Worm (Caenorhabditis elegans) whole organism, late embryonic: ENCODE data around the gene C10G8.4.

ENCODE experiments used
- C08G9.2 ChIP-seq: sonication (generic microtip); optimal IDR thresholded peaks from 2 replicates; lab custom pipeline; 2016; ENCODE audit warnings: mild to moderate bottlenecking, missing genetic modification characterization, moderate library complexity, missing compliant biosample characterization
- C38D4.7 ChIP-seq: fragments of 200-800 bp; sonication (Bioruptor generic); optimal IDR thresholded peaks from 2 replicates; lab custom pipeline; 2018; ENCODE audit warnings: mild to moderate bottlenecking, missing genetic modification characterization, moderate library complexity, missing compliant biosample characterization
- F13H6.1 ChIP-seq: sonication (generic microtip); optimal IDR thresholded peaks from 2 replicates; lab custom pipeline; 2016; ENCODE audit warnings: missing genetic modification characterization, missing compliant biosample characterization
- K09A11.1 ChIP-seq: sonication (generic microtip); optimal IDR thresholded peaks from 2 replicates; lab custom pipeline; 2017; ENCODE audit warnings: antibody characterized with exemption, mild to moderate bottlenecking, missing genetic modification characterization, missing compliant biosample characterization; ENCODE audit not compliant: insufficient read depth
- Y22D7AL.16 ChIP-seq: sonication (generic microtip); optimal IDR thresholded peaks from 2 replicates; lab custom pipeline; 2016; ENCODE audit warnings: missing genetic modification characterization, missing compliant biosample characterization
- ceh-14 ChIP-seq: sonication (generic microtip); optimal IDR thresholded peaks from 2 replicates; lab custom pipeline; 2016; ENCODE audit warnings: missing genotype, missing genetic modification characterization, missing compliant biosample characterization
- ceh-18 ChIP-seq: sonication (generic microtip); optimal IDR thresholded peaks from 2 replicates; lab custom pipeline; 2016; ENCODE audit warnings: missing genetic modification characterization, missing compliant biosample characterization
- ceh-19 ChIP-seq: fragments of 200-800 bp; sonication (Bioruptor generic); optimal IDR thresholded peaks from 2 replicates; lab custom pipeline; 2018; ENCODE audit warnings: mild to moderate bottlenecking, missing genetic modification characterization, missing compliant biosample characterization
- ceh-22 ChIP-seq: sonication (generic microtip); optimal IDR thresholded peaks from 2 replicates; lab custom pipeline; 2017; ENCODE audit warnings: missing biosample characterization, missing genetic modification characterization
- ceh-24 ChIP-seq: sonication (generic microtip); optimal IDR thresholded peaks from 2 replicates; lab custom pipeline; 2016; ENCODE audit warnings: mild to moderate bottlenecking, missing genetic modification characterization, missing compliant biosample characterization
- ceh-31 ChIP-seq: sonication (generic microtip); optimal IDR thresholded peaks from 2 replicates; lab custom pipeline; 2016; ENCODE audit warnings: missing genetic modification characterization, missing compliant biosample characterization
- ceh-34 ChIP-seq: sonication (generic microtip); optimal IDR thresholded peaks from 2 replicates; lab custom pipeline; 2016; ENCODE audit warnings: mild to moderate bottlenecking, missing genetic modification characterization, missing compliant biosample characterization
- ceh-48 ChIP-seq: sonication (generic microtip); optimal IDR thresholded peaks from 2 replicates; lab custom pipeline; 2016; ENCODE audit warnings: missing genetic modification characterization, inconsistent platforms, missing compliant biosample characterization
- ceh-6 ChIP-seq: fragments of 200-800 bp; sonication (Bioruptor generic); optimal IDR thresholded peaks from 2 replicates; lab custom pipeline; 2018; ENCODE audit warnings: mild to moderate bottlenecking, missing genetic modification characterization, missing compliant biosample characterization
- ceh-9 ChIP-seq: sonication (generic microtip); optimal IDR thresholded peaks from 2 replicates; lab custom pipeline; 2016; ENCODE audit warnings: mild to moderate bottlenecking, missing genetic modification characterization, inconsistent platforms, missing compliant biosample characterization
- che-1 ChIP-seq: sonication (generic microtip); optimal IDR thresholded peaks from 2 replicates; lab custom pipeline; 2016; ENCODE audit warnings: mild to moderate bottlenecking, missing genetic modification characterization, missing compliant biosample characterization
- dmd-4 ChIP-seq: sonication (generic microtip); optimal IDR thresholded peaks from 2 replicates; lab custom pipeline; 2016; ENCODE audit warnings: borderline replicate concordance, missing genetic modification characterization, missing compliant biosample characterization
- dve-1 ChIP-seq: sonication (generic microtip); optimal IDR thresholded peaks from 2 replicates; lab custom pipeline; 2017; ENCODE audit warnings: antibody characterized with exemption, mild to moderate bottlenecking, missing genetic modification characterization, missing compliant biosample characterization
- ets-4 ChIP-seq: sonication (generic microtip); optimal IDR thresholded peaks from 2 replicates; lab custom pipeline; 2016; ENCODE audit warnings: missing genetic modification characterization, missing compliant biosample characterization
- fax-1 ChIP-seq: sonication (generic microtip); optimal IDR thresholded peaks from 2 replicates; lab custom pipeline; 2016; ENCODE audit warnings: missing genotype, missing genetic modification characterization, missing compliant biosample characterization
- fkh-10 ChIP-seq: fragments of 150-350 bp; optimal IDR thresholded peaks from 2 replicates; lab custom pipeline; 2014; ENCODE audit warnings: missing biosample characterization, missing genetic modification reagents, missing genetic modification characterization
- fkh-6 ChIP-seq: sonication (generic microtip); optimal IDR thresholded peaks from 2 replicates; lab custom pipeline; 2016; ENCODE audit warnings: missing genetic modification characterization, missing compliant biosample characterization
- hlh-15 ChIP-seq: sonication (generic microtip); optimal IDR thresholded peaks from 2 replicates; lab custom pipeline; 2016; ENCODE audit warnings: missing genetic modification characterization, missing compliant biosample characterization
- hlh-30 ChIP-seq: sonication (generic microtip); optimal IDR thresholded peaks from 2 replicates; lab custom pipeline; 2017; ENCODE audit warnings: antibody characterized with exemption, missing genetic modification characterization, missing compliant biosample characterization; ENCODE audit not compliant: insufficient read depth
- hlh-8 ChIP-seq: sonication (generic microtip); optimal IDR thresholded peaks from 2 replicates; lab custom pipeline; 2016; ENCODE audit warnings: missing genotype, missing genetic modification characterization, missing compliant biosample characterization
- lin-11 ChIP-seq: fragments of 200-800 bp; sonication (Bioruptor generic); optimal IDR thresholded peaks from 2 replicates; lab custom pipeline; 2018; ENCODE audit warnings: mild to moderate bottlenecking, missing genetic modification characterization, missing compliant biosample characterization
- madf-2 ChIP-seq: sonication (generic microtip); optimal IDR thresholded peaks from 2 replicates; lab custom pipeline; 2017; ENCODE audit warnings: missing genetic modification characterization, missing compliant biosample characterization
- nfya-1 ChIP-seq: sonication (generic microtip); optimal IDR thresholded peaks from 2 replicates; lab custom pipeline; 2017; ENCODE audit warnings: missing genetic modification characterization, mild to moderate bottlenecking, missing compliant biosample characterization, antibody characterized with exemption, moderate library complexity
- nhr-232 ChIP-seq: sonication (generic microtip); optimal IDR thresholded peaks from 2 replicates; lab custom pipeline; 2016; ENCODE audit warnings: missing genetic modification characterization, missing compliant biosample characterization
- npax-4 ChIP-seq: sonication (generic microtip); optimal IDR thresholded peaks from 2 replicates; lab custom pipeline; 2016; ENCODE audit warnings: missing genetic modification characterization, missing compliant biosample characterization
- odd-2 ChIP-seq: sonication (generic microtip); optimal IDR thresholded peaks from 2 replicates; lab custom pipeline; 2017; ENCODE audit warnings: antibody characterized with exemption, mild to moderate bottlenecking, missing genetic modification characterization, missing compliant biosample characterization
- pax-1 ChIP-seq: fragments of 150-350 bp; optimal IDR thresholded peaks from 2 replicates; lab custom pipeline; 2014; ENCODE audit warnings: missing biosample characterization, missing genetic modification characterization
- pha-4 ChIP-seq: fragments of 150-350 bp; optimal IDR thresholded peaks from 2 replicates; lab custom pipeline; 2018; ENCODE audit warnings: missing biosample characterization, missing genetic modification reagents, missing genetic modification characterization
- pqm-1 ChIP-seq: sonication (generic microtip); optimal IDR thresholded peaks from 2 replicates; lab custom pipeline; 2016; ENCODE audit warnings: missing genetic modification characterization, missing compliant biosample characterization
- pros-1 ChIP-seq: fragments of 150-350 bp; optimal IDR thresholded peaks from 2 replicates; lab custom pipeline; 2014; ENCODE audit warnings: missing biosample characterization, missing genetic modification reagents, missing genetic modification characterization
- rnt-1 ChIP-seq: sonication (generic microtip); optimal IDR thresholded peaks from 2 replicates; lab custom pipeline; 2016; ENCODE audit warnings: missing genetic modification characterization, missing compliant biosample characterization
- sdc-2 ChIP-seq: sonication (generic microtip); optimal IDR thresholded peaks from 2 replicates; lab custom pipeline; 2016; ENCODE audit warnings: missing genotype, missing genetic modification characterization, missing compliant biosample characterization
- sox-2 ChIP-seq: fragments of 200-800 bp; sonication (Bioruptor generic); IDR thresholded peaks from 2 replicates; pipeline ENCODE4 v1.3.6; 2022; ENCODE audit warnings: missing genetic modification reagents, missing genetic modification characterization, missing compliant biosample characterization
- sox-4 ChIP-seq: sonication (generic microtip); optimal IDR thresholded peaks from 2 replicates; lab custom pipeline; 2017; ENCODE audit warnings: mild to moderate bottlenecking, missing genetic modification characterization, inconsistent platforms, missing compliant biosample characterization
- syd-9 ChIP-seq: sonication (generic microtip); optimal IDR thresholded peaks from 2 replicates; lab custom pipeline; 2016; ENCODE audit warnings: mild to moderate bottlenecking, missing genetic modification characterization, moderate library complexity, missing compliant biosample characterization
- tbx-2 ChIP-seq: sonication (generic microtip); optimal IDR thresholded peaks from 2 replicates; lab custom pipeline; 2016; ENCODE audit warnings: missing genetic modification characterization, missing compliant biosample characterization
- ttx-3 ChIP-seq: sonication (generic microtip); optimal IDR thresholded peaks from 2 replicates; lab custom pipeline; 2016; ENCODE audit warnings: missing genetic modification reagents, missing genetic modification characterization, missing compliant biosample characterization
- unc-55 ChIP-seq: sonication (generic microtip); optimal IDR thresholded peaks from 2 replicates; lab custom pipeline; 2017; ENCODE audit warnings: missing biosample characterization, missing genetic modification reagents, missing genetic modification characterization
- unc-86 ChIP-seq: sonication (generic microtip); optimal IDR thresholded peaks from 2 replicates; lab custom pipeline; 2016; ENCODE audit warnings: missing genetic modification characterization, missing compliant biosample characterization

C10G8.4 gene

ce11 chrV:5330967-5331366 lies 19.2 kb downstream of the C10G8.4 start, which contains the start of gene srg-26 (continued):
- no peak for TF ChIP-seq lin-11 (tag; lab: Kevin White, UChicago)

ce11 chrV:5334588-5334987 lies 22.9 kb downstream of the C10G8.4 start, which contains the start of gene srg-28:
Gene srg-28, plus strand, starts transcription at chrV:5334888.
- TF ChIP-seq ceh-31 (tag; lab: Kevin White, UChicago) = no peak
- TF ChIP-seq npax-4 (tag; lab: Kevin White, UChicago) = no peak
- no peak for TF ChIP-seq ceh-24 (tag; lab: Kevin White, UChicago)
- no peak for TF ChIP-seq sox-4 (tag; lab: Kevin White, UChicago)
- no peak for TF ChIP-seq pax-1 (tag; lab: Kevin White, UChicago)
- no peak for TF ChIP-seq unc-86 (tag; lab: Kevin White, UChicago)
- TF ChIP-seq K09A11.1 (tag; lab: Kevin White, UChicago) = no peak
- TF ChIP-seq nfya-1 (tag; lab: Kevin White, UChicago) = no peak
- TF ChIP-seq lin-11 (tag; lab: Kevin White, UChicago) = no peak
- no peak for TF ChIP-seq Y22D7AL.16 (tag; lab: Kevin White, UChicago)
- no peak for TF ChIP-seq ceh-34 (tag; lab: Kevin White, UChicago)
- TF ChIP-seq, all 69 proteins: peak for 0

- no peak for TF ChIP-seq ceh-19
- TF ChIP-seq C38D4.7 (GFP tag; lab: Kevin White, UChicago) = no peak
- no peak for TF ChIP-seq ets-4 (tag; lab: Kevin White, UChicago)
- no peak for TF ChIP-seq pros-1
- TF ChIP-seq ceh-31 (tag; lab: Kevin White, UChicago) = no peak
- no peak for TF ChIP-seq sox-4 (tag; lab: Kevin White, UChicago)
- no peak for TF ChIP-seq hlh-15
- TF ChIP-seq K09A11.1 (tag; lab: Kevin White, UChicago) = no peak
- no peak for TF ChIP-seq pha-4 (tag; lab: Kevin White, UChicago)
- no peak for TF ChIP-seq pqm-1 (tag; lab: Kevin White, UChicago)
- TF ChIP-seq hlh-8 = no peak
- no peak for TF ChIP-seq C08G9.2
- TF ChIP-seq unc-86 (tag; lab: Kevin White, UChicago) = no peak
- TF ChIP-seq unc-55 = no peak
- TF ChIP-seq hlh-30 (tag; lab: Kevin White, UChicago) = no peak
- no peak for TF ChIP-seq ceh-14 (tag; lab: Kevin White, UChicago)
- no peak for TF ChIP-seq ttx-3 (tag; lab: Kevin White, UChicago)
- TF ChIP-seq ceh-48 (tag; lab: Kevin White, UChicago) = no peak
Measured at ce11 chrV:5336884-5337283, 25.1 kb downstream of the C10G8.4 start, which contains the start of gene srg-29. Gene srg-29, plus strand, starts transcription at chrV:5337184.

- TF ChIP-seq ceh-22 (tag; lab: Kevin White, UChicago) (no peak), unc-86 (tag; lab: Kevin White, UChicago) (no peak), fkh-10 (GFP tag; lab: Kevin White, UChicago) (no peak), fax-1 (no peak), sox-2 (no peak), F13H6.1 (tag; lab: Kevin White, UChicago) (no peak), sdc-2 (tag; lab: Kevin White, UChicago) (no peak), fkh-6 (tag; lab: Kevin White, UChicago) (no peak), ceh-6 (GFP tag; lab: Kevin White, UChicago) (no peak), che-1 (no peak)
Measured at ce11 chrV:5339497-5339896, 27.8 kb downstream of the C10G8.4 start, which contains the start of gene srg-27. Gene srg-27, plus strand, starts transcription at chrV:5339797.

ce11 chrV:5345419-5345818 lies 33.7 kb downstream of the C10G8.4 start, which contains the start of gene srg-25:
Gene srg-25, minus strand, starts transcription at chrV:5345519.
- TF ChIP-seq ceh-18 (tag; lab: Kevin White, UChicago) (no peak), ceh-48 (tag; lab: Kevin White, UChicago) (no peak), tbx-2 (no peak), sox-2 (no peak), nhr-232 (tag; lab: Kevin White, UChicago) (no peak), C38D4.7 (GFP tag; lab: Kevin White, UChicago) (no peak), dmd-4 (no peak), ets-4 (tag; lab: Kevin White, UChicago) (no peak), pros-1 (no peak), npax-4 (tag; lab: Kevin White, UChicago) (no peak), syd-9 (tag; lab: Kevin White, UChicago) (no peak), odd-2 (tag; lab: Kevin White, UChicago) (no peak), ceh-9 (tag; lab: Kevin White, UChicago) (no peak), dve-1 (tag; lab: Kevin White, UChicago) (no peak), pqm-1 (tag; lab: Kevin White, UChicago) (no peak), ceh-22 (tag; lab: Kevin White, UChicago) (no peak), madf-2 (no peak), rnt-1 (no peak)
